Fruit fly (Drosophila melanogaster) whole organism, adult: ENCODE results near the gene sisA.

Experiments used
- CG11617 ChIP-seq: fragments of 200-800 bp; sonication (Bioruptor generic); optimal IDR thresholded peaks from 2 replicates; lab custom pipeline; 2017; ENCODE audit warnings: mild to moderate bottlenecking, missing biosample characterization, missing genetic modification reagents, missing genetic modification characterization
- CG12768 ChIP-seq: fragments of 200-800 bp; sonication (Bioruptor generic); optimal IDR thresholded peaks from 2 replicates; lab custom pipeline; 2017; ENCODE audit warnings: missing biosample characterization, missing genetic modification characterization, mild to moderate bottlenecking, moderate library complexity, missing genetic modification reagents
- CG14711 ChIP-seq: fragments of 200-800 bp; sonication (Bioruptor generic); optimal IDR thresholded peaks from 2 replicates; lab custom pipeline; 2018; ENCODE audit warnings: missing biosample characterization, mild to moderate bottlenecking, missing genetic modification characterization, moderate library complexity
- CG1620 ChIP-seq: fragments of 200-800 bp; sonication (Bioruptor generic); optimal IDR thresholded peaks from 2 replicates; lab custom pipeline; 2016; ENCODE audit warnings: missing biosample characterization, missing genetic modification characterization
- CG33017 ChIP-seq: fragments of 200-800 bp; sonication (Bioruptor generic); optimal IDR thresholded peaks from 2 replicates; lab custom pipeline; 2018; ENCODE audit warnings: missing biosample characterization, mild to moderate bottlenecking, missing genetic modification characterization, moderate library complexity
- CG5204 ChIP-seq: fragments of 200-800 bp; sonication (Bioruptor generic); optimal IDR thresholded peaks from 2 replicates; lab custom pipeline; 2016; ENCODE audit warnings: missing biosample characterization, missing genetic modification characterization
- CG7045 ChIP-seq: fragments of 200-800 bp; sonication (Bioruptor generic); optimal IDR thresholded peaks from 2 replicates; lab custom pipeline; 2017; ENCODE audit warnings: missing biosample characterization, mild to moderate bottlenecking, missing genetic modification characterization
- CG7101 ChIP-seq: fragments of 200-800 bp; sonication (Bioruptor generic); optimal IDR thresholded peaks from 2 replicates; lab custom pipeline; 2018; ENCODE audit warnings: missing biosample characterization, mild to moderate bottlenecking, missing genetic modification characterization, moderate library complexity
- Clk ChIP-seq: fragments of 200-800 bp; sonication (Bioruptor generic); optimal IDR thresholded peaks from 2 replicates; lab custom pipeline; 2017; ENCODE audit warnings: missing biosample characterization, missing genetic modification characterization
- Crg-1 ChIP-seq: fragments of 200-800 bp; sonication (Bioruptor generic); optimal IDR thresholded peaks from 2 replicates; lab custom pipeline; 2016; ENCODE audit warnings: missing biosample characterization, missing genetic modification characterization
- Hr96 ChIP-seq: fragments of 200-800 bp; sonication (Bioruptor generic); optimal IDR thresholded peaks from 2 replicates; lab custom pipeline; 2016; ENCODE audit warnings: missing biosample characterization, missing genetic modification characterization
- Mnt ChIP-seq: fragments of 200-800 bp; sonication (Bioruptor generic); optimal IDR thresholded peaks from 2 replicates; lab custom pipeline; 2016; ENCODE audit warnings: missing biosample characterization, mild to moderate bottlenecking, missing genetic modification characterization
- bab1 ChIP-seq: fragments of 200-800 bp; sonication (Bioruptor generic); optimal IDR thresholded peaks from 3 replicates; lab custom pipeline; 2019; ENCODE audit warnings: missing biosample characterization, mild to moderate bottlenecking, missing genetic modification characterization, moderate library complexity
- cic ChIP-seq: fragments of 200-800 bp; sonication (Bioruptor generic); optimal IDR thresholded peaks from 2 replicates; lab custom pipeline; 2017; ENCODE audit warnings: missing biosample characterization, mild to moderate bottlenecking, missing genetic modification characterization, moderate library complexity
- cnc ChIP-seq, 2 experiments: fragments of >200 bp; optimal IDR thresholded peaks; 2 replicates each; lab custom pipeline; 2017
- kay ChIP-seq: fragments of 200-800 bp; sonication (Bioruptor generic); peaks from one replicate; lab custom pipeline; 2016; ENCODE audit warnings: missing biosample characterization, missing genetic modification characterization, borderline replicate concordance
- ovo ChIP-seq: fragments of 200-800 bp; sonication (Bioruptor generic); optimal IDR thresholded peaks from 2 replicates; lab custom pipeline; 2016; ENCODE audit warnings: missing biosample characterization, missing genetic modification characterization
- pad ChIP-seq: fragments of 200-800 bp; sonication (Bioruptor generic); optimal IDR thresholded peaks from 3 replicates; lab custom pipeline; 2017; ENCODE audit warnings: missing biosample characterization, missing genetic modification characterization, mild to moderate bottlenecking, moderate library complexity, missing genetic modification reagents
- tj ChIP-seq: fragments of 200-800 bp; sonication (Bioruptor generic); optimal IDR thresholded peaks from 3 replicates; lab custom pipeline; 2017; ENCODE audit warnings: missing biosample characterization, mild to moderate bottlenecking, missing genetic modification characterization, moderate library complexity
- toe ChIP-seq: fragments of 200-800 bp; sonication (Bioruptor generic); optimal IDR thresholded peaks from 2 replicates; lab custom pipeline; 2016; ENCODE audit warnings: missing biosample characterization, missing genetic modification characterization

sisA gene

DNA sequence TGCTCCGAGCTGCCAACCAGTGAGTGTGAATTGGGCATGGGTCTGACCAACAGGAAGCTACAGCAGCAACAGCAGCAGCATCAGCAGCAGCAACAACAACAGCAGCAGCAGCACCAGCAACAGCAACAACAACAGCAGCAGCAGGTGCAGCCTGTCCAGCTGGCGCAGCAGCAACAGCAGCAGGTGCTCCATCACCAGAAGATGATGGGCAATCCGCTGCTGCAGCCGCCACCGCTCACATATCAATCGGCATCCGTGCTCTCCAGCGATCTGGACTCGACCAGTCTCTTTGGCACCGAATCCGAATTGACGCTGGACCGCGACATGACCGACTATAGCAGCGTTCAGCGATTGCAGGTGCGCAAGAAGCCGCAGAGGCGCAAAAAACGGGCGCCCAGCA, 34.5 kb upstream of the sisA start:
- no peak for TF ChIP-seq pad (GFP tag; lab: Kevin White, UChicago)
- no peak for TF ChIP-seq bab1 (GFP tag; lab: Kevin White, UChicago)
- TF ChIP-seq CG14711 (tag; lab: Kevin White, UChicago): no peak
- no peak for TF ChIP-seq Crg-1
- TF ChIP-seq toe (GFP tag; lab: Kevin White, UChicago): no peak
- TF ChIP-seq CG33017 (tag; lab: Kevin White, UChicago): no peak
- no peak for TF ChIP-seq CG7045
- TF ChIP-seq CG12768 (GFP tag; lab: Kevin White, UChicago): no peak
- TF ChIP-seq cnc (optimal IDR thresholded peaks at IDR 0.05; lab: Kevin White, UChicago): no peak
- no peak for TF ChIP-seq Mnt (GFP tag; lab: Kevin White, UChicago)
- TF ChIP-seq CG7101: no peak
- TF ChIP-seq Hr96: no peak
- no peak for TF ChIP-seq CG1620 (GFP tag; lab: Kevin White, UChicago)
- no peak for TF ChIP-seq CG11617 (GFP tag; lab: Kevin White, UChicago)
- TF ChIP-seq cic (GFP tag; lab: Kevin White, UChicago): no peak
- TF ChIP-seq Clk (GFP tag; lab: Kevin White, UChicago): no peak
- TF ChIP-seq kay (GFP tag; lab: Kevin White, UChicago): no peak
- no peak for TF ChIP-seq CG5204 (GFP tag; lab: Kevin White, UChicago)

DNA sequence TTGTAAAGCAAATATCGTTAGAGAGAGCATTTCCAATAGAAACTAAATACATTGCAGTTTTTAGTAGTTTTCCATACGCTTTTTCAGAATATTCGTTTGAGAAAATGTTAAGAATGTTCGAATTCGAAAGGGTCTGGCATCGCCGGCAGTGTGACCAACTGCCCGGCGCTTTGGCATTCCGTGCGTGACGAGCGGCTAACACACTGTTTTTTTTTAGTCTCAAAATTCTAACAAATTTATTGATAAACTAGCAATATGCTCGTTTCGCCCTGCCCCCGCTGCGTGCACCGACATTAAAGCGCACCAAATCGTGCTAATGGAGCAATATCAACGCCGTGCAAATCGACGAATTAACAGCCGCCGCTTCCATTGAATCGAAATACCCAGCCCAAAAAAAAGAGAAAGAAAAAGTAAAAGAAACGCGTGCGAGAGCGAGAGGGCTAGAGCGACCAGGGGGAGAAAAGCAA, 33.6 kb upstream of the sisA start, which contains the start of gene dsh:
dsh (plus strand) TSS at position 174 of the 467 bp plus-strand sequence.
- TF ChIP-seq CG1620 (GFP tag; lab: Kevin White, UChicago) (no peak), Crg-1 (peak; percentile 7), CG7045 (no peak), cic (GFP tag; lab: Kevin White, UChicago) (no peak), ovo (no peak), tj (GFP tag; lab: Kevin White, UChicago) (no peak), bab1 (GFP tag; lab: Kevin White, UChicago) (peak; percentile 62), CG5204 (GFP tag; lab: Kevin White, UChicago) (no peak), toe (GFP tag; lab: Kevin White, UChicago) (no peak), Mnt (GFP tag; lab: Kevin White, UChicago) (peak; percentile 43), CG7101 (peak; percentile 35), pad (GFP tag; lab: Kevin White, UChicago) (peak; percentile 5), Hr96 (no peak), cnc (optimal IDR thresholded peaks at IDR 0.05; lab: Kevin White, UChicago) (no peak), CG12768 (GFP tag; lab: Kevin White, UChicago) (no peak), CG33017 (tag; lab: Kevin White, UChicago) (no peak), Clk (GFP tag; lab: Kevin White, UChicago) (no peak), CG11617 (GFP tag; lab: Kevin White, UChicago) (peak; percentile 29), CG14711 (tag; lab: Kevin White, UChicago) (peak; percentile 39), kay (GFP tag; lab: Kevin White, UChicago) (no peak)

DNA sequence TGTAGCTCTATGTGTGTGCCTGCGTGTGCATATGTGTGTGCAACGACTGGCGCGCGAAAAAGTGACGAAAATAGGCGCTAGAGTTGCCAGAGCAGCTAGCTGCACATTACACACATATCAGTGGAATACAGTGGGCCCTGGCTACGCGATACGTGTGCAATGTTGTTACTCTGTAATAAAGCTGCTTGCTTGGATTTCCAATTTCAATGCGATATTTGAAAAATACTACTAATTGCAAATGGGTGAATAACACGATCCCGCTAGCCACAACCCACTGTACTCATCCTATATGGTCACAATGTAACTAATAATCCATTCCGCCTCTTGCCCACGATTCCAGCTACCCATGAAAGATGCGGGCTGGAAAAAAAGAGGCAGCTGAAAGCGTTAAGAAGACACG, 29.2 kb upstream of the sisA start:
- TF ChIP-seq bab1 (GFP tag; lab: Kevin White, UChicago) (peak; percentile 98), cic (GFP tag; lab: Kevin White, UChicago) (peak; percentile 74), CG33017 (tag; lab: Kevin White, UChicago) (peak; percentile 92), CG5204 (GFP tag; lab: Kevin White, UChicago) (peak; percentile 83), tj (GFP tag; lab: Kevin White, UChicago) (peak; percentile 69), CG14711 (tag; lab: Kevin White, UChicago) (peak; percentile 91), Crg-1 (peak; percentile 91), CG11617 (GFP tag; lab: Kevin White, UChicago) (peak; percentile 85), CG7101 (peak; percentile 95), kay (GFP tag; lab: Kevin White, UChicago) (no peak), ovo (peak; percentile 42), Clk (GFP tag; lab: Kevin White, UChicago) (peak; percentile 89), CG7045 (peak; percentile 94), pad (GFP tag; lab: Kevin White, UChicago) (peak; percentile 81), cnc (optimal IDR thresholded peaks at IDR 0.05; lab: Kevin White, UChicago) (no peak), toe (GFP tag; lab: Kevin White, UChicago) (peak; percentile 92), Hr96 (no peak), CG1620 (GFP tag; lab: Kevin White, UChicago) (peak; percentile 92), Mnt (GFP tag; lab: Kevin White, UChicago) (peak; percentile 85), CG12768 (GFP tag; lab: Kevin White, UChicago) (peak; percentile 96)

DNA sequence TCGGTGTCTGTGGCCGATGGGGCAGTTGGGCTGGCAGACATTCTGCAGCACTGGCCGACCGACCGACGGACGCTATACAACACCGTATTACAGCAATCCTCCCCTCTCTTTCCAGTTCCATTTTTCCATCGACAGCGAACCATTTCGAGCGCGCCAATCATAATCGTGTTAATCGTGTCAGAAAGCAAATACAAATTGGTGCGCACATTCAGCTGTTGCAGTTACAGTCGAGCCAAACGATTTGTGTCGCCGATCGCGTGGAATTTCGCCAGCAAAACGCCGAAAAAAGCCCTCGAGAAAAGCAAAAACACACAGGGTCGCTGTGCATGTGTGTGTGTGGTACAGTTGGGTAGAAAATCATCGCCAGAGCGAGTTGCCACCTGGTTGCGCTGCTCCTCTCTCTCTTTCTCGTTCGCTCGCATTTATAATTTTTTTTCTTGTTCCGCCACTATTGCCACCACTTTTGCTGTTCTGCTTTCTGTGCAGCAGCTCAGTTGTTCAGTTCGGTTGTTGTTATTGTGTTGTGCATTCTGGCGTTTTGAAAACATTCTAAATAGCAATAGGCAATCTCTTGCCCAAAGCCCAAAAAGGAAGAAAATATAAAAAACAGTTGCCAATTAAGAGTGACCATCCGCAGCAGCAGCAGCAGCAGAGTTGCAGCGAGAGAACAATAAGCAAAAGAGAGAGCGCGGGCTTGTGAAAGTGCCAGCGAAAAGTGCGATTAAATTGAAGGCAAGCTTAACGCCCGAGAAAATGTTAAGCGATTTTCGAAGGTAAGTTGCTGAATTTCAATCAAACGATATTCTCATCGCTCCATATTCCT, 28.6 kb upstream of the sisA start, which contains the start of gene CG1737:
CG1737 (plus strand) TSS at position 104 of the 823 bp plus-strand sequence.
- no peak for TF ChIP-seq CG7045
- no peak for TF ChIP-seq tj (GFP tag; lab: Kevin White, UChicago)
- TF ChIP-seq Hr96: peak; percentile 62
- no peak for TF ChIP-seq toe (GFP tag; lab: Kevin White, UChicago)
- peak; percentile 17 for TF ChIP-seq cic (GFP tag; lab: Kevin White, UChicago)
- peak; percentile 99 for TF ChIP-seq CG14711 (tag; lab: Kevin White, UChicago)
- peak; percentile 28 for TF ChIP-seq bab1 (GFP tag; lab: Kevin White, UChicago)
- peak; percentile 83 for TF ChIP-seq CG1620 (GFP tag; lab: Kevin White, UChicago)
- TF ChIP-seq CG33017 (tag; lab: Kevin White, UChicago): no peak
- TF ChIP-seq kay (GFP tag; lab: Kevin White, UChicago): no peak
- no peak for TF ChIP-seq CG5204 (GFP tag; lab: Kevin White, UChicago)
- TF ChIP-seq Crg-1: peak; percentile 60
- peak; percentile 44 for TF ChIP-seq CG7101
- TF ChIP-seq ovo: peak; percentile 80
- peak; percentile 79 for TF ChIP-seq Mnt (GFP tag; lab: Kevin White, UChicago)
- TF ChIP-seq CG12768 (GFP tag; lab: Kevin White, UChicago): peak; percentile 47
- TF ChIP-seq pad (GFP tag; lab: Kevin White, UChicago): peak; percentile 94
- TF ChIP-seq cnc (optimal IDR thresholded peaks at IDR 0.05; lab: Kevin White, UChicago): no peak
- TF ChIP-seq Clk (GFP tag; lab: Kevin White, UChicago): no peak
- TF ChIP-seq CG11617 (GFP tag; lab: Kevin White, UChicago): peak; percentile 11
